Worm (Caenorhabditis elegans) whole organism, young adult: ENCODE measurements around the gene W07G1.7.

Experiments
- F49E8.2 ChIP-seq: sonication (generic microtip); optimal IDR thresholded peaks from 3 replicates; lab custom pipeline; 2017; ENCODE audit warnings: missing genetic modification characterization, mild to moderate bottlenecking, missing compliant biosample characterization, antibody characterized with exemption, moderate library complexity; ENCODE audit not compliant: insufficient read depth
- T07F8.4 ChIP-seq: sonication (generic microtip); optimal IDR thresholded peaks from 2 replicates; lab custom pipeline; 2016; ENCODE audit warnings: mild to moderate bottlenecking, missing genetic modification characterization, moderate library complexity, missing compliant biosample characterization
- Y53F4B.3 ChIP-seq: fragments of 200-800 bp; sonication (Bioruptor generic); IDR thresholded peaks from 2 replicates; pipeline ENCODE4 v1.3.6; 2022; ENCODE audit warnings: missing genetic modification reagents, missing genetic modification characterization, missing compliant biosample characterization
- aptf-2 ChIP-seq: fragments of 200-800 bp; sonication (Bioruptor generic); conservative IDR thresholded peaks from 2 replicates; pipeline ENCODE4 v1.3.6; 2022; ENCODE audit warnings: missing genetic modification reagents, missing genetic modification characterization, missing compliant biosample characterization
- atf-7 ChIP-seq: sonication (generic microtip); optimal IDR thresholded peaks from 2 replicates; lab custom pipeline; 2017; ENCODE audit warnings: mild to moderate bottlenecking, missing genetic modification characterization, missing compliant biosample characterization
- attf-5 ChIP-seq: fragments of 200-800 bp; sonication (Bioruptor generic); optimal IDR thresholded peaks from 2 replicates; lab custom pipeline; 2018; ENCODE audit warnings: mild to moderate bottlenecking, missing genetic modification characterization, missing compliant biosample characterization
- dpl-1 ChIP-seq: fragments of 150-350 bp; optimal IDR thresholded peaks from 2 replicates; lab custom pipeline; 2014; ENCODE audit warnings: missing biosample characterization, missing genetic modification reagents, missing genetic modification characterization
- gei-17 ChIP-seq: fragments of 200-800 bp; sonication (Bioruptor generic); optimal IDR thresholded peaks from 2 replicates; lab custom pipeline; 2018; ENCODE audit warnings: mild to moderate bottlenecking, missing genetic modification characterization, missing compliant biosample characterization
- lin-54 ChIP-seq: fragments of 200-800 bp; sonication (Bioruptor generic); optimal IDR thresholded peaks from 2 replicates; lab custom pipeline; 2018; ENCODE audit warnings: mild to moderate bottlenecking, missing genetic modification characterization, missing compliant biosample characterization

- TF ChIP-seq lin-54 (GFP tag; lab: Kevin White, UChicago), result no peak
- TF ChIP-seq T07F8.4, result no peak
- no peak for TF ChIP-seq dpl-1 (GFP tag; lab: Kevin White, UChicago)
- no peak for TF ChIP-seq F49E8.2 (tag; lab: Kevin White, UChicago)
- TF ChIP-seq atf-7 (tag; lab: Kevin White, UChicago), result no peak
- TF ChIP-seq attf-5 (GFP tag; lab: Kevin White, UChicago), result no peak
- TF ChIP-seq Y53F4B.3 (GFP tag; lab: Robert Waterston, UW), result no peak
- no peak for TF ChIP-seq aptf-2
- no peak for TF ChIP-seq gei-17 (GFP tag; lab: Kevin White, UChicago)
These were observed 13.8 kb upstream of the W07G1.7 start, which contains the start of gene sre-48 for ce11 chrII:13979833-13980513.
